Worm (Caenorhabditis elegans): Measurements from ENCODE around the gene VZK822L.2.

The VZK822L.2 gene

ce11 chrIV:11900399-11900798 lies 11.4 kb upstream of the VZK822L.2 start:
- TF ChIP-seq tra-4 (tag; optimal IDR thresholded peaks at IDR 0.05) (no peak), ets-7 (tag; optimal IDR thresholded peaks at IDR 0.05) (no peak), sea-1 (GFP tag; conservative IDR thresholded peaks at IDR 0.05) (no peak), ceh-36 (tag; optimal IDR thresholded peaks at IDR 0.05) (no peak), F13C5.2 (tag; optimal IDR thresholded peaks at IDR 0.05) (no peak), ceh-13 (GFP tag; optimal IDR thresholded peaks at IDR 0.05) (no peak), hmg-4 (GFP tag; optimal IDR thresholded peaks at IDR 0.05) (no peak), ama-1 (optimal IDR thresholded peaks at IDR 0.05) (no peak), pes-1 (GFP tag; IDR thresholded peaks at IDR 0.05) (no peak), aly-1 (tag; optimal IDR thresholded peaks at IDR 0.05) (no peak), tbx-37 (GFP tag; conservative IDR thresholded peaks at IDR 0.05) (no peak), hnd-1 (tag; optimal IDR thresholded peaks at IDR 0.05) (no peak), flt-1 (GFP tag; IDR thresholded peaks at IDR 0.05) (no peak), scrt-1 (GFP tag; IDR thresholded peaks at IDR 0.05) (no peak), B0310.2 (tag; optimal IDR thresholded peaks at IDR 0.05) (no peak), tbx-11 (GFP tag; IDR thresholded peaks at IDR 0.05) (no peak)

DNA sequence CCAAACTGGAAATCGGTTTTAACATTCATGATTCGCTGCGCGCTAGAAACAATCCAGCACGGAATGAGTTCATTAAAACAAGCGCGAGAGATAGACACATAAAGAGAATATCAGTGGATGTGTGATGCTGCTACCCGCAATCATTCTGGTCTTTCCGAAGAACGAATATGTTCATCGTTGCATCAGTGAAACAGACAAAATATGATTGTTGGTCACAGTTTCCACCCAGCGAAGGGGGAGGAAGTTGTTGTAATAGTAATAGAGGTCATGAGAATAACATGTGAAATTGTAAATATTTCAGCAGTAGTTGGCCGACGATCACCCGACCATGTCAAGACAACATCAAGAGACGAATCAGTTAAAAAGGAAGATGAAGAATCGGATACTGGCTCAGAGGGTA lies 10.6 kb upstream of the VZK822L.2 start:
- TF ChIP-seq ets-7 (tag; optimal IDR thresholded peaks at IDR 0.05) (no peak), F13C5.2 (tag; optimal IDR thresholded peaks at IDR 0.05) (no peak), hnd-1 (tag; optimal IDR thresholded peaks at IDR 0.05) (no peak), ceh-36 (tag; optimal IDR thresholded peaks at IDR 0.05) (no peak), hmbx-1 (tag; optimal IDR thresholded peaks at IDR 0.05) (no peak), hmg-4 (GFP tag; optimal IDR thresholded peaks at IDR 0.05) (no peak), ama-1 (optimal IDR thresholded peaks at IDR 0.05) (no peak)

DNA sequence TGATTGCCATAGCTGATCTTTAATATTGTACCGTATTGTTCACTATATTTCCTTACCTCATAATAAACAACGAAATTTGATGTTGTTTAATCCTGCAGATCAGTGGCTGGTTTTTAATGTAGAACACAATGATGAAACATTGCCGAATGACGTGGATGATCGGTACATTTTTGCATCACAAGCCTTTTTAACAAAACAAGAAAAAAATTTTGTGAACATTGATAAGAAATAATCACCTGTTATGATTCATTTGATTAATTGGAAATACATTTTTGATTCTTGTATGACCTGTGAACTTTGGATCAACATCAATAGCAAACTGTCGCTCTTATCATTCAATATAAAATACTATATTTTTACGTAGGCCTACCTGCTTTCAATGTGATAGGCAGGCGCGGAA lies 9.0 kb upstream of the VZK822L.2 start:
- TF ChIP-seq B0310.2 (tag; optimal IDR thresholded peaks at IDR 0.05) (no peak), scrt-1 (GFP tag; IDR thresholded peaks at IDR 0.05) (no peak), ceh-36 (tag; optimal IDR thresholded peaks at IDR 0.05) (no peak), tra-4 (tag; optimal IDR thresholded peaks at IDR 0.05) (no peak), ceh-13 (GFP tag; optimal IDR thresholded peaks at IDR 0.05) (no peak), hmbx-1 (tag; optimal IDR thresholded peaks at IDR 0.05) (no peak), tbx-11 (GFP tag; IDR thresholded peaks at IDR 0.05) (no peak), F13C5.2 (tag; optimal IDR thresholded peaks at IDR 0.05) (no peak), sea-1 (GFP tag; conservative IDR thresholded peaks at IDR 0.05) (no peak), ets-7 (tag; optimal IDR thresholded peaks at IDR 0.05) (no peak), pes-1 (GFP tag; IDR thresholded peaks at IDR 0.05) (no peak), aly-1 (tag; optimal IDR thresholded peaks at IDR 0.05) (no peak), ama-1 (optimal IDR thresholded peaks at IDR 0.05) (no peak), hnd-1 (tag; optimal IDR thresholded peaks at IDR 0.05) (no peak), tbx-37 (GFP tag; conservative IDR thresholded peaks at IDR 0.05) (no peak), hmg-4 (GFP tag; optimal IDR thresholded peaks at IDR 0.05) (no peak), flt-1 (GFP tag; IDR thresholded peaks at IDR 0.05) (no peak)

ce11 chrIV:11903676-11904075 lies 8.1 kb upstream of the VZK822L.2 start:
- TF ChIP-seq hnd-1 (tag; optimal IDR thresholded peaks at IDR 0.05) (no peak), ceh-36 (tag; optimal IDR thresholded peaks at IDR 0.05) (no peak), hmg-4 (GFP tag; optimal IDR thresholded peaks at IDR 0.05) (no peak), tra-4 (tag; optimal IDR thresholded peaks at IDR 0.05) (no peak), pes-1 (GFP tag; IDR thresholded peaks at IDR 0.05) (no peak), B0310.2 (tag; optimal IDR thresholded peaks at IDR 0.05) (no peak)

- TF ChIP-seq tbx-11 (GFP tag; IDR thresholded peaks at IDR 0.05): no peak
- no peak for TF ChIP-seq tra-4 (tag; optimal IDR thresholded peaks at IDR 0.05)
- no peak for TF ChIP-seq aly-1 (tag; optimal IDR thresholded peaks at IDR 0.05)
- no peak for TF ChIP-seq ets-7 (tag; optimal IDR thresholded peaks at IDR 0.05)
- no peak for TF ChIP-seq hnd-1 (tag; optimal IDR thresholded peaks at IDR 0.05)
- TF ChIP-seq pes-1 (GFP tag; IDR thresholded peaks at IDR 0.05): no peak
- no peak for TF ChIP-seq tbx-37 (GFP tag; conservative IDR thresholded peaks at IDR 0.05)
- TF ChIP-seq hmbx-1 (tag; optimal IDR thresholded peaks at IDR 0.05): no peak
- TF ChIP-seq B0310.2 (tag; optimal IDR thresholded peaks at IDR 0.05): no peak
- no peak for TF ChIP-seq scrt-1 (GFP tag; IDR thresholded peaks at IDR 0.05)
- TF ChIP-seq ceh-36 (tag; optimal IDR thresholded peaks at IDR 0.05): no peak
- TF ChIP-seq ceh-13 (GFP tag; optimal IDR thresholded peaks at IDR 0.05): no peak
- TF ChIP-seq sea-1 (GFP tag; conservative IDR thresholded peaks at IDR 0.05): no peak
- TF ChIP-seq ama-1 (optimal IDR thresholded peaks at IDR 0.05): no peak
Observed at ce11 chrIV:11908733-11909132, 3.1 kb upstream of the VZK822L.2 start.

DNA sequence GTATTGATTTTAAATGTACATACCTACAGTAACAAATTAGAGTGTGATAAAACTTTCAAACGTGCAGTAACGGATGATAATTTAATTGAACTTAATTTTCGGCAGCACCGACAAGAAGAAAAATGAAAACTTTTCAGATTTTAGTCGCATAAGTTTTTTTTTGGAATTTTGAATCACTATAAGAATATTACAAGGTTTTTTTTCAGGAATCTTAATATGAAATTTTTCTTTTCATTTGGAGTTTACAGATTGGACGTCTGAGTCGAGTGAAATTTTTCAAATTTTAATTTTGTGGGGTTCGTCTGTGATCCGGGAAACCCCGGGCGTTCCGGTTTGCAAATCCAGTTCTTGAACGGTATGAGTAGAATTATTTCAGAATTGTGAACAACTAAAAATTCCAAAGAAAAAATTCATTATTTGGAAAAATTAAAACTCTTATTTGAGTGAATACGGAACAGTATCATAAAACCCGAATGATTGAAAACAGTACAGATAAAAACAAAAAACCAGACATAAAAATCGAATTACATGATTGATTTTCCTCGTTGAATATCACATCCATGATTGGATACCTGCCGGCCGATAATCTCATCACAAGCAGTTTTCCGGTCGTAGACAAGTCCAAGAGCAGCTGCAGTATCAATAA lies 1.6 kb downstream of the VZK822L.2 start:
- TF ChIP-seq flt-1 (GFP tag; IDR thresholded peaks at IDR 0.05) (no peak), ets-7 (tag; optimal IDR thresholded peaks at IDR 0.05) (no peak), tra-4 (tag; optimal IDR thresholded peaks at IDR 0.05) (no peak), F13C5.2 (tag; optimal IDR thresholded peaks at IDR 0.05) (no peak), hmbx-1 (tag; optimal IDR thresholded peaks at IDR 0.05) (no peak), hnd-1 (tag; optimal IDR thresholded peaks at IDR 0.05) (no peak), hmg-4 (GFP tag; optimal IDR thresholded peaks at IDR 0.05) (no peak), B0310.2 (tag; optimal IDR thresholded peaks at IDR 0.05) (no peak), ama-1 (optimal IDR thresholded peaks at IDR 0.05) (no peak), aly-1 (tag; optimal IDR thresholded peaks at IDR 0.05) (no peak)

ce11 chrIV:11914260-11914836 lies 2.5 kb downstream of the VZK822L.2 start:
- no peak for TF ChIP-seq flt-1 (GFP tag; IDR thresholded peaks at IDR 0.05)
- no peak for TF ChIP-seq scrt-1 (GFP tag; IDR thresholded peaks at IDR 0.05)
- TF ChIP-seq ets-7 (tag; optimal IDR thresholded peaks at IDR 0.05): no peak
- TF ChIP-seq aly-1 (tag; optimal IDR thresholded peaks at IDR 0.05): no peak
- TF ChIP-seq ceh-13 (GFP tag; optimal IDR thresholded peaks at IDR 0.05): no peak
- no peak for TF ChIP-seq pes-1 (GFP tag; IDR thresholded peaks at IDR 0.05)
- TF ChIP-seq sea-1 (GFP tag; conservative IDR thresholded peaks at IDR 0.05): no peak
- TF ChIP-seq F13C5.2 (tag; optimal IDR thresholded peaks at IDR 0.05): no peak
- TF ChIP-seq hmg-4 (GFP tag; optimal IDR thresholded peaks at IDR 0.05): no peak

Measured in whole organism, early embryonic.